Worm (Caenorhabditis elegans) whole organism, late embryonic: Measurements from ENCODE around the gene shpk-1.

Experiments used
- ama-1 ChIP-seq: fragments of 150-350 bp; optimal IDR thresholded peaks from 2 replicates; lab custom pipeline; 2014
- ceh-19 ChIP-seq: fragments of 200-800 bp; sonication (Bioruptor generic); optimal IDR thresholded peaks from 2 replicates; lab custom pipeline; 2018; ENCODE audit warnings: mild to moderate bottlenecking, missing genetic modification characterization, missing compliant biosample characterization
- ceh-9 ChIP-seq: sonication (generic microtip); optimal IDR thresholded peaks from 2 replicates; lab custom pipeline; 2016; ENCODE audit warnings: mild to moderate bottlenecking, missing genetic modification characterization, inconsistent platforms, missing compliant biosample characterization
- fkh-10 ChIP-seq: fragments of 150-350 bp; optimal IDR thresholded peaks from 2 replicates; lab custom pipeline; 2014; ENCODE audit warnings: missing biosample characterization, missing genetic modification reagents, missing genetic modification characterization
- fkh-6 ChIP-seq: sonication (generic microtip); optimal IDR thresholded peaks from 2 replicates; lab custom pipeline; 2016; ENCODE audit warnings: missing genetic modification characterization, missing compliant biosample characterization
- hlh-13 ChIP-seq: fragments of 200-800 bp; sonication (Bioruptor generic); optimal IDR thresholded peaks from 2 replicates; lab custom pipeline; 2018; ENCODE audit warnings: mild to moderate bottlenecking, missing genetic modification characterization, missing compliant biosample characterization
- nfya-1 ChIP-seq: sonication (generic microtip); optimal IDR thresholded peaks from 2 replicates; lab custom pipeline; 2017; ENCODE audit warnings: missing genetic modification characterization, mild to moderate bottlenecking, missing compliant biosample characterization, antibody characterized with exemption, moderate library complexity
- pha-4 ChIP-seq: fragments of 150-350 bp; optimal IDR thresholded peaks from 2 replicates; lab custom pipeline; 2018; ENCODE audit warnings: missing biosample characterization, missing genetic modification reagents, missing genetic modification characterization
- tbx-7 ChIP-seq: sonication (generic microtip); optimal IDR thresholded peaks from 2 replicates; lab custom pipeline; 2016; ENCODE audit warnings: missing genotype, missing genetic modification characterization, missing compliant biosample characterization

- TF ChIP-seq tbx-7 (tag; lab: Kevin White, UChicago) (no peak), pha-4 (tag; lab: Kevin White, UChicago) (no peak), ceh-19 (GFP tag; lab: Kevin White, UChicago) (no peak), nfya-1 (tag; lab: Kevin White, UChicago) (no peak), ceh-9 (no peak), fkh-6 (tag; lab: Kevin White, UChicago) (no peak), hlh-13 (GFP tag; lab: Kevin White, UChicago) (no peak), ama-1 (lab: Kevin White, UChicago) (no peak), fkh-10 (GFP tag; lab: Kevin White, UChicago) (no peak)
Observed at ce11 chrIII:13565972-13566371, 41.8 kb upstream of the shpk-1 start.
